Worm (Caenorhabditis elegans): ENCODE measurements around the gene F13A7.11.
A peak's percentile ranks its signal among the peaks of the same experiment; 100 is the strongest.

F13A7.11 gene

DNA sequence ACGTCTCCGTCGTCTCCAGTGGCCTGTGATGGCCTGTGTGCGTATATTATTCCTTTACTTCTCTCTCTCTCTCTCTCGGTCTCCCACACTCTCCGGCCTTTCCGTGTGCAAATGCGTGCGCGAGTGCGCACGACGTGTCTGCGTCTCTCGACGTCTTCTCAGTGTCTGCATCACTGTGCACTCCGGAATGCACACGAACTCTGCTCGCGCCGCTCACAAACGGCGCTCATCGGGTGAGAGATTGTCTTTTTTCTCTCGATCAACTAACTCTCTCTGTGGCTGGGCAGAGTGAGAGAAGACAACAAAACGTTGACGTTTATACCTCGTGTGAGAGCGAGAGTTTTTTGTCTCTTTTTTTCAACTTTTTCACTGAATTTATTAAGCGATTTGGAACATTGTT is 39.2 kb downstream of the F13A7.11 start (continued):
- TF ChIP-seq nhr-19 (GFP tag; conservative IDR thresholded peaks at IDR 0.05) (peak; percentile 84), nhr-90 (tag; optimal IDR thresholded peaks at IDR 0.05; ENCODE audit: poor library complexity) (peak; percentile 83), mep-1 (tag; optimal IDR thresholded peaks at IDR 0.05) (peak; percentile 77), nhr-237 (tag; optimal IDR thresholded peaks at IDR 0.05) (peak; percentile 60), unc-98 (GFP tag; IDR thresholded peaks at IDR 0.05) (no peak), vab-15 (tag; optimal IDR thresholded peaks at IDR 0.05) (no peak), mef-2 (tag; optimal IDR thresholded peaks at IDR 0.05) (no peak), nhr-11 (tag; optimal IDR thresholded peaks at IDR 0.05) (peak; percentile 5), irx-1 (tag; optimal IDR thresholded peaks at IDR 0.05) (peak; percentile 81), rnt-1 (tag; optimal IDR thresholded peaks at IDR 0.05) (peak; percentile 86), hpl-2 (GFP tag; optimal IDR thresholded peaks at IDR 0.05) (no peak), dsc-1 (tag; optimal IDR thresholded peaks at IDR 0.05) (peak; percentile 77), fkh-10 (GFP tag; optimal IDR thresholded peaks at IDR 0.05) (peak; percentile 79), fos-1 (tag; optimal IDR thresholded peaks at IDR 0.05) (peak; percentile 79), lin-35 (GFP tag; optimal IDR thresholded peaks at IDR 0.05) (peak; percentile 72 to 85), sup-37 (GFP tag; optimal IDR thresholded peaks at IDR 0.05) (peak; percentile 61), ceh-82 (tag; optimal IDR thresholded peaks at IDR 0.05) (peak; percentile 82 to 91 (median 85)), efl-3 (GFP tag; optimal IDR thresholded peaks at IDR 0.05) (no peak), elt-3 (tag; optimal IDR thresholded peaks at IDR 0.05) (peak in 3 of 6 experiments; percentile 75 to 83 (median 81)), efl-1 (optimal IDR thresholded peaks at IDR 0.05) (peak; percentile 84 to 93), efl-1 (GFP tag; optimal IDR thresholded peaks at IDR 0.05 in 1 of 2) (peak; percentile 57 to 96), swsn-7 (tag; optimal IDR thresholded peaks at IDR 0.05) (peak; percentile 92), zip-4 (GFP tag; optimal IDR thresholded peaks at IDR 0.05) (peak; percentile 50), nhr-20 (tag; optimal IDR thresholded peaks at IDR 0.05) (peak; percentile 95), nhr-77 (tag; optimal IDR thresholded peaks at IDR 0.05) (peak; percentile 81), isw-1 (GFP tag; IDR thresholded peaks at IDR 0.05) (peak; percentile 76), nhr-85 (tag) (peak; percentile 95), ceh-90 (tag; optimal IDR thresholded peaks at IDR 0.05) (no peak), blmp-1 (tag; optimal IDR thresholded peaks at IDR 0.05) (peak; percentile 84), ztf-4 (tag; optimal IDR thresholded peaks at IDR 0.05) (peak; percentile 67), fkh-8 (tag; optimal IDR thresholded peaks at IDR 0.05) (peak; percentile 94)

DNA sequence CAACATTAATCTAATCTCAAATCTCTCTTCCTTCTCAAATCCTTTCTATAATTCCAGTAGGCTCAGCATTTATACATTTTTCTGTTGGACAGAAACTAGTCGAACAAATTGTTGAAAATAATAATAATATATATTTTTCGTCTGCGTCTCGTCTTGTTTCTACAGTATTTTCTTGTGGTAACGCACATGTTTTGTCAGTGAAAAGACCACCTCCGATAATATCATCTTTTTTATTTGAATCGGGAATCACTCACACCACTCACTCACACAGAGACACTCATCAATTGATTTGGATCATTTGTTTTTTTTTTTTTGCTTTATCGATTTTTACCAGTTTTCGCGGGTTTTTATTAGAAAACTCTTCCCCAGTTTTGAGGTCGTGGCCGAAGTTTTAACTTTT is 40.4 kb downstream of the F13A7.11 start:
- TF ChIP-seq efl-1 (optimal IDR thresholded peaks at IDR 0.05) (no peak), efl-1 (GFP tag; optimal IDR thresholded peaks at IDR 0.05 in 1 of 2) (no peak), vab-15 (tag; optimal IDR thresholded peaks at IDR 0.05) (no peak), nhr-47 (tag; optimal IDR thresholded peaks at IDR 0.05) (no peak), alr-1 (tag; optimal IDR thresholded peaks at IDR 0.05; ENCODE audit: borderline replicate concordance) (no peak), skn-1 (tag; optimal IDR thresholded peaks at IDR 0.05) (peak; percentile 44), lsy-2 (tag; optimal IDR thresholded peaks at IDR 0.05) (peak in 1 of 2 experiments; percentile 14), nhr-76 (tag; optimal IDR thresholded peaks at IDR 0.05) (no peak), egl-27 (tag; optimal IDR thresholded peaks at IDR 0.05) (no peak), lin-35 (GFP tag; optimal IDR thresholded peaks at IDR 0.05) (peak in 1 of 2 experiments; percentile 6), mef-2 (tag; optimal IDR thresholded peaks at IDR 0.05) (no peak), pag-3 (tag; optimal IDR thresholded peaks at IDR 0.05; ENCODE audit: borderline replicate concordance, insufficient read depth) (no peak), mab-9 (GFP tag; IDR thresholded peaks at IDR 0.05) (no peak), pqm-1 (tag; optimal IDR thresholded peaks at IDR 0.05) (no peak), rnt-1 (tag; optimal IDR thresholded peaks at IDR 0.05) (no peak), ceh-90 (tag; optimal IDR thresholded peaks at IDR 0.05) (no peak), elt-3 (tag; optimal IDR thresholded peaks at IDR 0.05) (peak in 1 of 6 experiments; percentile 31), ztf-4 (tag; optimal IDR thresholded peaks at IDR 0.05) (no peak), mep-1 (tag; optimal IDR thresholded peaks at IDR 0.05) (peak; percentile 40), zag-1 (tag; optimal IDR thresholded peaks at IDR 0.05) (no peak), lin-15B (tag; optimal IDR thresholded peaks at IDR 0.05) (no peak), aha-1 (tag; optimal IDR thresholded peaks at IDR 0.05) (no peak), dsc-1 (tag; optimal IDR thresholded peaks at IDR 0.05) (no peak), unc-86 (tag; optimal IDR thresholded peaks at IDR 0.05) (no peak), tbx-2 (tag; optimal IDR thresholded peaks at IDR 0.05) (no peak), unc-130 (tag; optimal IDR thresholded peaks at IDR 0.05) (no peak), snu-23 (GFP tag; optimal IDR thresholded peaks at IDR 0.05) (peak; percentile 18), hlh-17 (GFP tag; optimal IDR thresholded peaks at IDR 0.05; ENCODE audit: borderline replicate concordance) (no peak), snpc-4 (tag; optimal IDR thresholded peaks at IDR 0.05) (no peak), aly-2 (tag; optimal IDR thresholded peaks at IDR 0.05) (no peak), nhr-90 (tag; optimal IDR thresholded peaks at IDR 0.05; ENCODE audit: poor library complexity) (no peak), nhr-71 (tag; optimal IDR thresholded peaks at IDR 0.05) (no peak), hpl-2 (GFP tag; optimal IDR thresholded peaks at IDR 0.05) (no peak)

All from whole organism, L1 larva.